Fruit fly (Drosophila melanogaster): ENCODE data around the gene CG12608.

- TF ChIP-seq bab1 (GFP tag; optimal IDR thresholded peaks at IDR 0.05), result no peak
- TF ChIP-seq Crg-1 (GFP tag; optimal IDR thresholded peaks at IDR 0.05), result no peak
- TF ChIP-seq Hr96 (GFP tag; optimal IDR thresholded peaks at IDR 0.05), result no peak
- TF ChIP-seq CG33017 (tag; optimal IDR thresholded peaks at IDR 0.05), result no peak
- TF ChIP-seq CG12768 (GFP tag; optimal IDR thresholded peaks at IDR 0.05), result no peak
- no peak for TF ChIP-seq tj (GFP tag; optimal IDR thresholded peaks at IDR 0.05)
- no peak for TF ChIP-seq Mnt (GFP tag; optimal IDR thresholded peaks at IDR 0.05)
- no peak for TF ChIP-seq CG1620 (GFP tag; optimal IDR thresholded peaks at IDR 0.05)
- no peak for TF ChIP-seq pad (GFP tag; optimal IDR thresholded peaks at IDR 0.05)
Observed at dm6 chrX:15309918-15310317, 34.5 kb downstream of the CG12608 start.

Data from whole organism, adult.